Fruit fly (Drosophila melanogaster): ENCODE results near the gene CG5439.

DNA sequence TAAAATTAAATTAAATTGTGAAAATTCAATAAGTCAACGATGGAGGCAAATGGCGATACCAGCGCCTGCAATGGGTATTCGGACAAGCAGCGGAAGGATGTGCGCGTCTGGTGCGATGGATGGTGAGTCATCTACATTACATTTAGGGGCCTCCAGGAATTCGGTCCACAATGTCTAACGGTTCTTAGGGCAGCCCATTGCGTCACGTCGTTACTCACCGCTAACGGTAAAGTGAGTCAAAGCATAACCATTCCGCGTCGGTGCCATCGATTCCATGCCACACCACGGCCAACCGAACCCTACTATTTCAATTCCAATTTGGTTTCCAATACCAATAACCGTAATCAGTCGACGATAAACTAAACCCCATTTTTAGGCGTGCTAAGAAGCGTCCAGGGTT lies 27.2 kb downstream of the CG5439 start:
- TF ChIP-seq ems (GFP tag; optimal IDR thresholded peaks at IDR 0.05) (no peak), ewg (GFP tag; optimal IDR thresholded peaks at IDR 0.05) (no peak), Max (GFP tag; optimal IDR thresholded peaks at IDR 0.05) (no peak), Sox102F (GFP tag; optimal IDR thresholded peaks at IDR 0.05) (no peak), CG17359 (tag; optimal IDR thresholded peaks at IDR 0.05) (no peak), CG7745 (tag; optimal IDR thresholded peaks at IDR 0.05) (no peak)
